Worm (Caenorhabditis elegans) whole organism, L4 larva: Measurements from ENCODE around the gene F23D12.1.

Experiments used
- F10B5.3 ChIP-seq: sonication (generic microtip); optimal IDR thresholded peaks from 2 replicates; lab custom pipeline; 2016; ENCODE audit warnings: mild to moderate bottlenecking, missing genetic modification characterization, missing compliant biosample characterization
- F26F4.8 ChIP-seq: fragments of 200-800 bp; sonication (Bioruptor generic); conservative IDR thresholded peaks from 2 replicates; pipeline ENCODE4 v1.3.6; 2022; ENCODE audit warnings: missing genetic modification characterization, missing compliant biosample characterization
- T20F7.1 ChIP-seq: fragments of 200-800 bp; sonication (Bioruptor generic); optimal IDR thresholded peaks from 2 replicates; lab custom pipeline; 2018; ENCODE audit warnings: mild to moderate bottlenecking, missing genetic modification characterization, missing compliant biosample characterization
- Y105C5A.15 ChIP-seq: fragments of 200-800 bp; sonication (Bioruptor generic); IDR thresholded peaks from 2 replicates; pipeline ENCODE4 v1.3.6; 2022; ENCODE audit warnings: missing genetic modification characterization, missing compliant biosample characterization
- ZK546.5 ChIP-seq, 2 experiments: sonication (generic microtip); optimal IDR thresholded peaks; 2 replicates each; lab custom pipeline; 2017; ENCODE audit warnings: missing biosample characterization in 2 of 2, missing genetic modification characterization in 2 of 2
- ceh-20 ChIP-seq: fragments of 200-800 bp; sonication (Bioruptor generic); IDR thresholded peaks from 2 replicates; pipeline ENCODE4 v1.3.6; 2022; ENCODE audit warnings: missing genetic modification reagents, missing genetic modification characterization, missing compliant biosample characterization
- ceh-44 ChIP-seq: fragments of 200-800 bp; sonication (Bioruptor generic); IDR thresholded peaks from 2 replicates; pipeline ENCODE4 v1.3.6; 2022; ENCODE audit warnings: missing genetic modification reagents, missing genetic modification characterization, missing compliant biosample characterization
- ces-1 ChIP-seq: fragments of 150-350 bp; sonication (generic microtip); optimal IDR thresholded peaks from 4 replicates; lab custom pipeline; 2014; ENCODE audit warnings: missing biosample characterization, missing genetic modification reagents, missing genetic modification characterization
- daf-16 ChIP-seq, 3 experiments: sonication (generic microtip); optimal IDR thresholded peaks; 2 replicates each; lab custom pipeline; 2016 to 2017; ENCODE audit warnings: missing genetic modification characterization in 3 of 3, missing genetic modification reagents in 3 of 3, mild to moderate bottlenecking in 2 of 3, missing compliant biosample characterization in 2 of 3, missing biosample characterization in 1 of 3, moderate library complexity in 1 of 3
- dmd-6 ChIP-seq: fragments of 200-800 bp; sonication (Bioruptor generic); IDR thresholded peaks from 2 replicates; pipeline ENCODE4 v1.3.6; 2022; ENCODE audit warnings: missing genetic modification reagents, missing genetic modification characterization, missing compliant biosample characterization
- dmd-9 ChIP-seq: fragments of 200-800 bp; sonication (Bioruptor generic); IDR thresholded peaks from 2 replicates; pipeline ENCODE4 v1.3.6; 2022; ENCODE audit warnings: missing genetic modification reagents, missing genetic modification characterization, missing compliant biosample characterization
- fkh-10 ChIP-seq: fragments of 150-350 bp; optimal IDR thresholded peaks from 2 replicates; lab custom pipeline; 2014; ENCODE audit warnings: missing biosample characterization, missing genetic modification reagents, missing genetic modification characterization
- hif-1 ChIP-seq, 2 experiments: sonication (generic microtip); optimal IDR thresholded peaks; 2 replicates each; lab custom pipeline; 2016 to 2017; ENCODE audit warnings: missing compliant biosample characterization in 2 of 2, missing genetic modification characterization in 2 of 2, missing genetic modification reagents in 2 of 2, missing genotype in 2 of 2, mild to moderate bottlenecking in 1 of 2
- hmg-1.1 ChIP-seq: fragments of 200-800 bp; sonication (Bioruptor generic); IDR thresholded peaks from 2 replicates; pipeline ENCODE4 v1.3.6; 2022; ENCODE audit warnings: missing genetic modification reagents, missing genetic modification characterization, missing compliant biosample characterization
- lim-7 ChIP-seq: fragments of 200-800 bp; sonication (Bioruptor generic); IDR thresholded peaks from 2 replicates; pipeline ENCODE4 v1.3.6; 2022; ENCODE audit warnings: missing genetic modification characterization, missing compliant biosample characterization
- lin-38 ChIP-seq: fragments of 200-800 bp; sonication (Bioruptor generic); IDR thresholded peaks from 2 replicates; pipeline ENCODE4 v1.3.6; 2022; ENCODE audit warnings: missing genetic modification reagents, missing genetic modification characterization, missing compliant biosample characterization
- mep-1 ChIP-seq: fragments of 150-350 bp; sonication (generic microtip); optimal IDR thresholded peaks from 3 replicates; lab custom pipeline; 2014; ENCODE audit warnings: missing biosample characterization, missing genetic modification characterization
- mxl-2 ChIP-seq: fragments of 200-800 bp; sonication (Bioruptor generic); conservative IDR thresholded peaks from 2 replicates; pipeline ENCODE4 v1.3.6; 2022; ENCODE audit warnings: missing genetic modification reagents, missing genetic modification characterization, missing compliant biosample characterization
- mxl-3 ChIP-seq: fragments of 200-800 bp; sonication (Bioruptor generic); optimal IDR thresholded peaks from 2 replicates; lab custom pipeline; 2018; ENCODE audit warnings: mild to moderate bottlenecking, missing genetic modification characterization, missing compliant biosample characterization
- nhr-102 ChIP-seq: sonication (generic microtip); optimal IDR thresholded peaks from 2 replicates; lab custom pipeline; 2016; ENCODE audit warnings: mild to moderate bottlenecking, missing genetic modification characterization, moderate library complexity, missing compliant biosample characterization
- nhr-11 ChIP-seq: fragments of 150-350 bp; optimal IDR thresholded peaks from 2 replicates; lab custom pipeline; 2014; ENCODE audit warnings: missing biosample characterization, missing genetic modification characterization
- nhr-237 ChIP-seq: sonication (generic microtip); optimal IDR thresholded peaks from 2 replicates; lab custom pipeline; 2017; ENCODE audit warnings: missing biosample characterization, missing genetic modification characterization
- nhr-25 ChIP-seq: sonication (generic microtip); optimal IDR thresholded peaks from 2 replicates; lab custom pipeline; 2017; ENCODE audit warnings: missing genetic modification characterization, mild to moderate bottlenecking, missing compliant biosample characterization, antibody characterized with exemption, moderate library complexity, borderline replicate concordance; ENCODE audit not compliant: insufficient read depth
- nhr-28 ChIP-seq: fragments of 150-350 bp; optimal IDR thresholded peaks from 2 replicates; lab custom pipeline; 2014; ENCODE audit warnings: missing biosample characterization, missing genetic modification characterization
- nhr-41 ChIP-seq: fragments of 200-800 bp; sonication (Bioruptor generic); IDR thresholded peaks from 2 replicates; pipeline ENCODE4 v1.3.6; 2022; ENCODE audit warnings: missing genetic modification reagents, missing genetic modification characterization, missing compliant biosample characterization
- pha-4 ChIP-seq, 2 experiments: fragments of 150-350 bp in 1 of 2; fragments of 200-800 bp in 1 of 2; sonication (Bioruptor generic) in 1 of 2; IDR thresholded peaks in 1 of 2; optimal IDR thresholded peaks in 1 of 2; 2 replicates each; pipeline versions ENCODE4 v1.3.6 to Lab custom; 2014 to 2022; ENCODE audit warnings: missing genetic modification characterization in 2 of 2, missing genetic modification reagents in 2 of 2, missing biosample characterization in 1 of 2, missing compliant biosample characterization in 1 of 2
- sdz-12 ChIP-seq: fragments of 200-800 bp; sonication (Bioruptor generic); optimal IDR thresholded peaks from 2 replicates; lab custom pipeline; 2018; ENCODE audit warnings: mild to moderate bottlenecking, missing genetic modification characterization, missing compliant biosample characterization
- tag-97 ChIP-seq: fragments of 200-800 bp; sonication (Bioruptor generic); IDR thresholded peaks from 2 replicates; pipeline ENCODE4 v1.3.6; 2022; ENCODE audit warnings: missing genetic modification characterization, missing compliant biosample characterization
- unc-39 ChIP-seq: sonication (generic microtip); optimal IDR thresholded peaks from 2 replicates; lab custom pipeline; 2017; ENCODE audit warnings: missing biosample characterization, missing genetic modification characterization
- unc-62 ChIP-seq, 3 experiments: fragments of 150-350 bp in 1 of 3; sonication (generic microtip); optimal IDR thresholded peaks in 2 of 3; peaks in 1 of 3; 1 replicate in 1 of 3; 2 replicates in 2 of 3; lab custom pipeline; 2014 to 2017; ENCODE audit warnings: missing biosample characterization in 3 of 3, missing genetic modification characterization in 3 of 3, missing genetic modification reagents in 3 of 3, missing genotype in 1 of 3
- zfp-2 ChIP-seq: sonication (generic microtip); optimal IDR thresholded peaks from 2 replicates; lab custom pipeline; 2016; ENCODE audit warnings: mild to moderate bottlenecking, missing genetic modification characterization, missing compliant biosample characterization

Gene F23D12.1

ce11 chrX:14424673-14425072 lies 3.3 kb downstream of the F23D12.1 start, which contains the start of gene F23D12.11:
F23D12.11 (minus strand) TSS chrX:14424751.
- peak; percentile 31 for TF ChIP-seq nhr-28 (tag; lab: Kevin White, UChicago)
- TF ChIP-seq dmd-6 (GFP tag; lab: Robert Waterston, UW): 0 out of 2 replicates have a peak, but pooled peaks have one; percentile 16
- TF ChIP-seq ces-1 (GFP tag; lab: Kevin White, UChicago): no peak
- TF ChIP-seq mep-1 (tag; lab: Kevin White, UChicago): no peak
- TF ChIP-seq nhr-11: no peak
- TF ChIP-seq daf-16 (GFP tag; optimal IDR thresholded peaks at IDR 0.05; lab: Kevin White, UChicago): no peak
- peak; percentile 59 for TF ChIP-seq daf-16 (tag; optimal IDR thresholded peaks at IDR 0.05; lab: Kevin White, UChicago)
- TF ChIP-seq, all 104 proteins: peak for 3

ce11 chrX:14424186-14424585 lies 3.8 kb downstream of the F23D12.1 start:
- TF ChIP-seq hmg-1.1 (GFP tag; lab: Robert Waterston, UW) (no peak), nhr-25 (tag; lab: Kevin White, UChicago) (no peak), hif-1 (tag; optimal IDR thresholded peaks at IDR 0.05; lab: Kevin White, UChicago) (no peak), nhr-102 (tag; lab: Kevin White, UChicago) (no peak)

ce11 chrX:14423105-14423504 lies 4.8 kb downstream of the F23D12.1 start, which contains the start of gene fipr-3:
fipr-3 (plus strand) TSS chrX:14423405.
- TF ChIP-seq T20F7.1 (GFP tag; lab: Kevin White, UChicago) (peak; percentile 3), lim-7 (no peak), dmd-9 (GFP tag; lab: Robert Waterston, UW) (no peak), pha-4 (GFP tag; IDR thresholded peaks at IDR 0.05; lab: Robert Waterston, UW) (no peak), pha-4 (tag; optimal IDR thresholded peaks at IDR 0.05; lab: Kevin White, UChicago) (no peak)

ce11 chrX:14421529-14421982 lies 6.4 kb downstream of the F23D12.1 start, which contains the start of gene F23D12.2:
F23D12.2 (minus strand) TSS chrX:14421579.
- TF ChIP-seq nhr-237 (tag; lab: Kevin White, UChicago): no peak
- peak in 1 of 2 experiments; percentile 62 for TF ChIP-seq unc-62 (GFP tag; optimal IDR thresholded peaks at IDR 0.05 in 1 of 2; lab: Kevin White, UChicago)
- no peak for TF ChIP-seq unc-62 (tag; optimal IDR thresholded peaks at IDR 0.05; lab: Kevin White, UChicago)
- TF ChIP-seq nhr-41: no peak
- no peak for TF ChIP-seq sdz-12 (GFP tag; lab: Kevin White, UChicago)
- TF ChIP-seq Y105C5A.15 (GFP tag; lab: Robert Waterston, UW): no peak
- no peak for TF ChIP-seq mxl-3 (GFP tag; lab: Kevin White, UChicago)
- TF ChIP-seq, all 104 proteins: peak for 1

- TF ChIP-seq fkh-10 (GFP tag; lab: Kevin White, UChicago): no peak
- no peak for TF ChIP-seq dmd-6 (GFP tag; lab: Robert Waterston, UW)
- no peak for TF ChIP-seq ceh-44 (GFP tag; lab: Robert Waterston, UW)
- TF ChIP-seq unc-39: no peak
- no peak for TF ChIP-seq F26F4.8 (GFP tag; lab: Robert Waterston, UW)
- no peak for TF ChIP-seq zfp-2
Observed at ce11 chrX:14415641-14416040, 12.3 kb downstream of the F23D12.1 start, which contains the start of gene F23D12.10. F23D12.10 (minus strand) TSS chrX:14415741.

ce11 chrX:14412774-14413173 lies 15.2 kb downstream of the F23D12.1 start, which contains the start of gene fbxa-179:
fbxa-179 (minus strand) TSS chrX:14412874.
- no peak for TF ChIP-seq tag-97 (GFP tag; lab: Robert Waterston, UW)
- no peak for TF ChIP-seq mxl-2
- TF ChIP-seq lin-38: no peak
- TF ChIP-seq ceh-20 (GFP tag; lab: Robert Waterston, UW): no peak
- no peak for TF ChIP-seq zfp-2
- TF ChIP-seq nhr-102 (tag; lab: Kevin White, UChicago): no peak
- no peak for TF ChIP-seq ZK546.5 (tag; optimal IDR thresholded peaks at IDR 0.05; lab: Kevin White, UChicago)
- no peak for TF ChIP-seq F10B5.3 (tag; lab: Kevin White, UChicago)
